6 fruit fly cellular contexts compared by ENCODE assay signal in genomic region chr2L:3472242-3472641, dm6.
TF ChIP-seq lines count a peak whose summit lies in the region.

Gene Pgant4, plus strand, starts transcription at chr2L:3472603.

- peak; percentile 89 to 95 for TF ChIP-seq CTCF in S2 (optimal IDR thresholded peaks at IDR 0.05; lab: Kevin White, UChicago)
- TF ChIP-seq CTCF in whole organism, embryonic (GFP tag; optimal IDR thresholded peaks at IDR 0.05; lab: Kevin White, UChicago) = peak; percentile 99

TF ChIP-seq in whole organism, adult, 20 proteins besides CTCF, POLR2A, EP300 and RAD21 (continues in another document):
- TF ChIP-seq CG7045 (GFP tag; optimal IDR thresholded peaks at IDR 0.05; lab: Kevin White, UChicago) = no peak
- TF ChIP-seq cic (GFP tag; optimal IDR thresholded peaks at IDR 0.05; lab: Kevin White, UChicago) = no peak
- peak; percentile 44 for TF ChIP-seq CG7101 (tag; optimal IDR thresholded peaks at IDR 0.05; lab: Kevin White, UChicago)
- TF ChIP-seq CG14711 (tag; optimal IDR thresholded peaks at IDR 0.05; lab: Kevin White, UChicago) = no peak
- TF ChIP-seq Crg-1 (GFP tag; optimal IDR thresholded peaks at IDR 0.05; lab: Kevin White, UChicago) = no peak
- TF ChIP-seq tj (GFP tag; optimal IDR thresholded peaks at IDR 0.05; lab: Kevin White, UChicago) = no peak
- TF ChIP-seq CG1620 (GFP tag; optimal IDR thresholded peaks at IDR 0.05; lab: Kevin White, UChicago) = peak; percentile 73
- no peak for TF ChIP-seq bab1 (GFP tag; optimal IDR thresholded peaks at IDR 0.05; lab: Kevin White, UChicago)
- TF ChIP-seq ovo (GFP tag; optimal IDR thresholded peaks at IDR 0.05; lab: Kevin White, UChicago) = no peak
- no peak for TF ChIP-seq CG12768 (GFP tag; optimal IDR thresholded peaks at IDR 0.05; lab: Kevin White, UChicago)
- no peak for TF ChIP-seq cnc (optimal IDR thresholded peaks at IDR 0.05; lab: Kevin White, UChicago)
- no peak for TF ChIP-seq toe (GFP tag; optimal IDR thresholded peaks at IDR 0.05; lab: Kevin White, UChicago)
- no peak for TF ChIP-seq Clk (GFP tag; optimal IDR thresholded peaks at IDR 0.05; lab: Kevin White, UChicago)
- TF ChIP-seq Hr96 (GFP tag; optimal IDR thresholded peaks at IDR 0.05; lab: Kevin White, UChicago) = peak; percentile 49
- peak; percentile 33 for TF ChIP-seq Mnt (GFP tag; optimal IDR thresholded peaks at IDR 0.05; lab: Kevin White, UChicago)
- TF ChIP-seq CG11617 (GFP tag; optimal IDR thresholded peaks at IDR 0.05; lab: Kevin White, UChicago) = no peak
- no peak for TF ChIP-seq CG5204 (GFP tag; optimal IDR thresholded peaks at IDR 0.05; lab: Kevin White, UChicago)
- TF ChIP-seq kay (GFP tag; lab: Kevin White, UChicago; ENCODE audit: borderline replicate concordance) = no peak
- TF ChIP-seq pad (GFP tag; optimal IDR thresholded peaks at IDR 0.05; lab: Kevin White, UChicago) = peak; percentile 1

TF ChIP-seq in whole organism, embryonic, 481 proteins besides CTCF, POLR2A, EP300 and RAD21 (continues in another document):
- TF ChIP-seq gsb-n (tag; optimal IDR thresholded peaks at IDR 0.05; lab: Kevin White, UChicago) = peak; percentile 89
- no peak for TF ChIP-seq CG8388 (GFP tag; optimal IDR thresholded peaks at IDR 0.05; lab: Kevin White, UChicago)
- TF ChIP-seq CG11398 (GFP tag; optimal IDR thresholded peaks at IDR 0.05; lab: Kevin White, UChicago) = no peak
- TF ChIP-seq unpg (GFP tag; optimal IDR thresholded peaks at IDR 0.05; lab: Kevin White, UChicago) = peak; percentile 40
- TF ChIP-seq CG15073 (GFP tag; optimal IDR thresholded peaks at IDR 0.05; lab: Kevin White, UChicago) = no peak
- no peak for TF ChIP-seq mirr (GFP tag; optimal IDR thresholded peaks at IDR 0.05; lab: Kevin White, UChicago)
- no peak for TF ChIP-seq CG6654 (GFP tag; optimal IDR thresholded peaks at IDR 0.05; lab: Kevin White, UChicago)
- 0 out of 2 replicates have a peak, but pooled peaks have one; percentile 34 for TF ChIP-seq wdn (GFP tag; IDR thresholded peaks at IDR 0.05; lab: Robert Waterston, UW)
- peak; percentile 63 for TF ChIP-seq CG14667 (GFP tag; IDR thresholded peaks at IDR 0.05; lab: Robert Waterston, UW)
- TF ChIP-seq amos (GFP tag; IDR thresholded peaks at IDR 0.05; lab: Robert Waterston, UW; ENCODE audit: partially characterized antibody) = peak; percentile 28; the same call in 1 of the 2 replicates
- peak; percentile 6; the same call in 1 of the 2 replicates for TF ChIP-seq peb (GFP tag; IDR thresholded peaks at IDR 0.05; lab: Robert Waterston, UW)
- no peak for TF ChIP-seq zfh2 (GFP tag; optimal IDR thresholded peaks at IDR 0.05; lab: Kevin White, UChicago)
- TF ChIP-seq lov (optimal IDR thresholded peaks at IDR 0.05; lab: Kevin White, UChicago) = no peak
- no peak for TF ChIP-seq lov (GFP tag; IDR thresholded peaks at IDR 0.05; lab: Robert Waterston, UW)
- TF ChIP-seq CG7556 (GFP tag; optimal IDR thresholded peaks at IDR 0.05; lab: Kevin White, UChicago) = no peak
- TF ChIP-seq hb (GFP tag; IDR thresholded peaks at IDR 0.05; lab: Robert Waterston, UW; ENCODE audit: partially characterized antibody) = no peak
- TF ChIP-seq Asciz (GFP tag; optimal IDR thresholded peaks at IDR 0.05; lab: Kevin White, UChicago) = no peak
- TF ChIP-seq nom (GFP tag; optimal IDR thresholded peaks at IDR 0.05; lab: Kevin White, UChicago) = no peak

TF ChIP-seq in whole organism, prepupa, 60 proteins besides CTCF, POLR2A, EP300 and RAD21 (continues in another document):
- TF ChIP-seq dsx (GFP tag; optimal IDR thresholded peaks at IDR 0.05; lab: Kevin White, UChicago; ENCODE audit: poor library complexity, severe bottlenecking) (no peak), Eip75B (GFP tag; optimal IDR thresholded peaks at IDR 0.05; lab: Kevin White, UChicago) (no peak), CG31627 (GFP tag; optimal IDR thresholded peaks at IDR 0.05; lab: Kevin White, UChicago) (peak; percentile 58), Hr38 (GFP tag; optimal IDR thresholded peaks at IDR 0.05; lab: Kevin White, UChicago) (no peak), CG8319 (GFP tag; optimal IDR thresholded peaks at IDR 0.05; lab: Kevin White, UChicago) (no peak), CG6792 (GFP tag; optimal IDR thresholded peaks at IDR 0.05; lab: Kevin White, UChicago) (peak; percentile 13), achi (GFP tag; optimal IDR thresholded peaks at IDR 0.05; lab: Kevin White, UChicago) (no peak), CG10631 (GFP tag; optimal IDR thresholded peaks at IDR 0.05; lab: Kevin White, UChicago) (no peak), CG32006 (GFP tag; optimal IDR thresholded peaks at IDR 0.05; lab: Kevin White, UChicago) (no peak), CG6808 (GFP tag; optimal IDR thresholded peaks at IDR 0.05; lab: Kevin White, UChicago) (no peak), CG11902 (GFP tag; optimal IDR thresholded peaks at IDR 0.05; lab: Kevin White, UChicago) (no peak), lz (GFP tag; optimal IDR thresholded peaks at IDR 0.05; lab: Kevin White, UChicago) (peak; percentile 60), Smox (GFP tag; optimal IDR thresholded peaks at IDR 0.05; lab: Kevin White, UChicago) (no peak), topi (GFP tag; optimal IDR thresholded peaks at IDR 0.05; lab: Kevin White, UChicago) (peak; percentile 15), Hr39 (GFP tag; optimal IDR thresholded peaks at IDR 0.05; lab: Kevin White, UChicago) (peak; percentile 41), salr (GFP tag; optimal IDR thresholded peaks at IDR 0.05; lab: Kevin White, UChicago) (peak in 1 of 2 experiments; percentile 2), Eip93F (GFP tag; optimal IDR thresholded peaks at IDR 0.05; lab: Kevin White, UChicago) (no peak), CG3032 (tag; optimal IDR thresholded peaks at IDR 0.05; lab: Kevin White, UChicago) (peak; percentile 2), cyc (GFP tag; optimal IDR thresholded peaks at IDR 0.05; lab: Kevin White, UChicago) (peak; percentile 63)

TF ChIP-seq in whole organism, pupa, 21 proteins besides CTCF, POLR2A, EP300 and RAD21:
- TF ChIP-seq CG4496 (GFP tag; IDR thresholded peaks at IDR 0.05; lab: Robert Waterston, UW) (0 out of 3 replicates have a peak, but pooled peaks have one; percentile 37), D1 (tag; optimal IDR thresholded peaks at IDR 0.05; lab: Kevin White, UChicago) (no peak), Snoo (tag; optimal IDR thresholded peaks at IDR 0.05; lab: Kevin White, UChicago) (peak; percentile 39), CG9948 (tag; optimal IDR thresholded peaks at IDR 0.05; lab: Kevin White, UChicago) (no peak), rn (GFP tag; IDR thresholded peaks at IDR 0.05; lab: Robert Waterston, UW) (0 out of 2 replicates have a peak, but pooled peaks have one; percentile 37), Pif1B (GFP tag; optimal IDR thresholded peaks at IDR 0.05; lab: Kevin White, UChicago) (no peak), CG8159 (tag; optimal IDR thresholded peaks at IDR 0.05; lab: Kevin White, UChicago) (no peak), CG13204 (GFP tag; optimal IDR thresholded peaks at IDR 0.05; lab: Kevin White, UChicago) (no peak), CG12605 (GFP tag; IDR thresholded peaks at IDR 0.05; lab: Robert Waterston, UW) (no peak), fd96Ca (GFP tag; IDR thresholded peaks at IDR 0.05; lab: Robert Waterston, UW) (no peak), CG32121 (GFP tag; IDR thresholded peaks at IDR 0.05; lab: Robert Waterston, UW) (no peak)

TF ChIP-seq in whole organism, wandering third instar larva, 38 proteins besides CTCF, POLR2A, EP300 and RAD21:
- TF ChIP-seq dl (GFP tag; optimal IDR thresholded peaks at IDR 0.05; lab: Kevin White, UChicago; ENCODE audit: insufficient read depth in 1 of 2, partially characterized antibody in 2 of 2) (no peak), psq (GFP tag; optimal IDR thresholded peaks at IDR 0.05; lab: Kevin White, UChicago) (no peak), Dfd (GFP tag; optimal IDR thresholded peaks at IDR 0.05; lab: Kevin White, UChicago) (no peak), Hnf4 (GFP tag; optimal IDR thresholded peaks at IDR 0.05; lab: Kevin White, UChicago) (no peak), fru (GFP tag; optimal IDR thresholded peaks at IDR 0.05; lab: Kevin White, UChicago) (no peak), woc (GFP tag; optimal IDR thresholded peaks at IDR 0.05; lab: Kevin White, UChicago) (no peak), CrebA (GFP tag; optimal IDR thresholded peaks at IDR 0.05; lab: Kevin White, UChicago; ENCODE audit: borderline replicate concordance) (no peak), Rel (GFP tag; optimal IDR thresholded peaks at IDR 0.05; lab: Kevin White, UChicago) (no peak), Rel (tag; optimal IDR thresholded peaks at IDR 0.05; lab: Kevin White, UChicago) (no peak), Jra (GFP tag; optimal IDR thresholded peaks at IDR 0.05; lab: Kevin White, UChicago) (no peak), rgr (GFP tag; optimal IDR thresholded peaks at IDR 0.05; lab: Kevin White, UChicago) (no peak), Dif (GFP tag; optimal IDR thresholded peaks at IDR 0.05; lab: Kevin White, UChicago; ENCODE audit: partially characterized antibody) (no peak), CG9705 (GFP tag; optimal IDR thresholded peaks at IDR 0.05; lab: Kevin White, UChicago) (peak; percentile 22), Sp1 (GFP tag; optimal IDR thresholded peaks at IDR 0.05; lab: Kevin White, UChicago) (no peak), tai (GFP tag; optimal IDR thresholded peaks at IDR 0.05; lab: Kevin White, UChicago) (no peak), OdsH (GFP tag; optimal IDR thresholded peaks at IDR 0.05; lab: Kevin White, UChicago) (peak; percentile 25), sv (GFP tag; optimal IDR thresholded peaks at IDR 0.05; lab: Kevin White, UChicago) (peak; percentile 31), br (GFP tag; optimal IDR thresholded peaks at IDR 0.05; lab: Kevin White, UChicago) (no peak), Mio (GFP tag; optimal IDR thresholded peaks at IDR 0.05; lab: Kevin White, UChicago) (no peak), foxo (GFP tag; optimal IDR thresholded peaks at IDR 0.05; lab: Kevin White, UChicago) (no peak), dmrt93B (GFP tag; optimal IDR thresholded peaks at IDR 0.05; lab: Kevin White, UChicago) (no peak), Myc (optimal IDR thresholded peaks at IDR 0.05; lab: Kevin White, UChicago) (peak; percentile 60), CG32264 (GFP tag; optimal IDR thresholded peaks at IDR 0.05; lab: Kevin White, UChicago) (no peak), usp (GFP tag; optimal IDR thresholded peaks at IDR 0.05; lab: Kevin White, UChicago) (no peak), Vsx2 (GFP tag; optimal IDR thresholded peaks at IDR 0.05; lab: Kevin White, UChicago; ENCODE audit: partially characterized antibody) (no peak), dsf (GFP tag; optimal IDR thresholded peaks at IDR 0.05; lab: Kevin White, UChicago; ENCODE audit: borderline replicate concordance) (no peak), HLH106 (tag; optimal IDR thresholded peaks at IDR 0.05; lab: Kevin White, UChicago) (peak; percentile 53), lola (GFP tag; optimal IDR thresholded peaks at IDR 0.05; lab: Kevin White, UChicago) (no peak), jim (GFP tag; optimal IDR thresholded peaks at IDR 0.05; lab: Kevin White, UChicago) (no peak), Hr83 (GFP tag; optimal IDR thresholded peaks at IDR 0.05; lab: Kevin White, UChicago; ENCODE audit: poor library complexity, severe bottlenecking) (peak; percentile 32), pan (optimal IDR thresholded peaks at IDR 0.05; lab: Kevin White, UChicago) (no peak)
